Fruit fly (Drosophila melanogaster) whole organism, pupa: ENCODE measurements around the gene CG14339.

Source experiments
- CG15710 ChIP-seq: fragments of 200-800 bp; sonication (Bioruptor generic); optimal IDR thresholded peaks from 2 replicates; lab custom pipeline; 2018; ENCODE audit warnings: missing biosample characterization, mild to moderate bottlenecking, missing genetic modification characterization, moderate library complexity
- CG32121 ChIP-seq: fragments of 200-800 bp; sonication (Bioruptor generic); IDR thresholded peaks from 2 replicates; pipeline ENCODE4 v1.3.6; 2022; ENCODE audit warnings: missing biosample characterization, missing genetic modification characterization
- CG34367 ChIP-seq: fragments of 200-800 bp; sonication (Bioruptor generic); optimal IDR thresholded peaks from 2 replicates; lab custom pipeline; 2018; ENCODE audit warnings: missing biosample characterization, mild to moderate bottlenecking, missing genetic modification characterization
- CG4496 ChIP-seq: fragments of 200-800 bp; sonication (Bioruptor generic); IDR thresholded peaks from 3 replicates; pipeline ENCODE4 v1.3.6; 2022; ENCODE audit warnings: missing biosample characterization, missing genetic modification characterization
- CG8301 ChIP-seq: fragments of 200-800 bp; sonication (Bioruptor generic); optimal IDR thresholded peaks from 2 replicates; lab custom pipeline; 2018; ENCODE audit warnings: missing biosample characterization, mild to moderate bottlenecking, missing genetic modification characterization
- CG9948 ChIP-seq: fragments of 200-800 bp; sonication (Bioruptor generic); optimal IDR thresholded peaks from 2 replicates; lab custom pipeline; 2018; ENCODE audit warnings: missing biosample characterization, mild to moderate bottlenecking, missing genetic modification characterization, moderate library complexity
- Ets98B ChIP-seq: fragments of 200-800 bp; sonication (Bioruptor generic); IDR thresholded peaks from 2 replicates; pipeline ENCODE4 v1.3.6; 2022; ENCODE audit warnings: missing biosample characterization, missing genetic modification characterization
- gl ChIP-seq: fragments of 200-800 bp; sonication (Bioruptor generic); optimal IDR thresholded peaks from 2 replicates; lab custom pipeline; 2018; ENCODE audit warnings: missing biosample characterization, mild to moderate bottlenecking, missing genetic modification characterization

DNA sequence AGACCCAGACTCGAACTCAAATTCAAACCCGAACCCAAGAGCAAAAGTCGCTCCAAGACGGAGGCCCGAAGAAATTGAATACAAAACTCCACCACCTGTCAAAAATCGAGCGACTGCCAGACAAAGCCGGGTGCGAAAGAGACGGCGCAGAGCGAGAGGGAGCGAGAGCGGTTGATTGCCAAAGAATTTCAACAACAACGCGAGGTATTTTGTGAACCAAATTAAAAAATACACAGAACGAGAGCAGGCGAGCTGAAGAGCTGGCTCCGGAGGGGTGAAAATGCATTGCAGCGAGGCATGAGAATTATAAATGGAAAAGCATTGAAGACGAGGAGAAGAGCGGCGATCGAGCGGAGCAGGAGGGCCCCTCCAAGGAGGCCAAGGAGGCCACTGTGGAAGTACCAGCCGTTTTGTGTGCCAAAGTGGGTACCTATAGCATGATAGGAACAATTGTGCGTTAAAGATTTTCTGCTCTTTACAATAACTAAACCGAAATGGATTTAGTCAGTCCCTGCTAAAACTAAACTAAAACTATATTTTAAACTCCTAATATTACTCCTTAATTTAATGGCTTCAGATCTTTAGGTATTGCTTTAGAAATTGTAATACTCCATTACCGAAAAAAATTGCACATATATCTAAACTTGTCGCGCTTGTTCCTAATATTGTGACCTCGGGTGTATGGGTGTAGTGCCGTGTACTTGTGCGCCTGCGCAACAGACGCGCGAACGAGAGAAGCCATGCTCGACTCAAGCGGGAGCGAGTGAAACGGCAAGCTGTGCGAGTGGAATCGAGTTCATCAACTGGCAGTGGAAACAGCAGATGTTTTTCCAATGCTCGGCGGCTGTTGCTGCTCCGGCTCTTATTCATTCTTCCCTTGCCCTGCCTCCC, 45.6 kb upstream of the CG14339 start:
- TF ChIP-seq CG4496 (GFP tag; lab: Robert Waterston, UW) (peak; percentile 9; the same call in 1 of the 3 replicates), CG9948 (tag; lab: Kevin White, UChicago) (peak; percentile 68), CG34367 (tag; lab: Kevin White, UChicago) (peak; percentile 66), gl (tag; lab: Kevin White, UChicago) (peak; percentile 51), CG15710 (tag; lab: Kevin White, UChicago) (peak; percentile 76), CG32121 (peak; percentile 10; the same call in 1 of the 2 replicates), Ets98B (GFP tag; lab: Robert Waterston, UW) (no peak), CG8301 (tag; lab: Kevin White, UChicago) (peak; percentile 57)
